Worm (Caenorhabditis elegans): ENCODE results near the gene dmd-10.

DNA sequence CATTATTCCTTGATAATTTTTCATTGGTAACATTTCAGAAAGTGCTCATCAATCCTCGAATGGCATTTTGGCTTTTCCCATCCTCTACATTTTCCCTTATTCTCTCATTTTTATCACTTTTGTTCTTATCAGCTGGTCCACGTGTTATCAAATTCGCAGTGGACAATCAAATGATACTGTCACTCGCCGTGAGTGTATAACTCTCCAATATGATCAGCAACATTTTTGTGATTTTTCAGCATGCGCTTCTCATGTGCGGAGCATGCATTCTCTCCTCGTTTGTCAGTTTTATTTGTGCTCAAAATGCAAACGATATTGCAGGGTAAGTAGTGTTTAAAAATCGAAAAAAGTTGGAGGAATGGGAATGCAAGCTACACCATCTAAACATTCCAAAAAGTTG, 23.8 kb downstream of the dmd-10 start:
- peak; percentile 42 for TF ChIP-seq pha-4 (tag; optimal IDR thresholded peaks at IDR 0.05)
- no peak for TF ChIP-seq F49E8.2 (tag; optimal IDR thresholded peaks at IDR 0.05; ENCODE audit: insufficient read depth)
- no peak for TF ChIP-seq madf-10 (tag; optimal IDR thresholded peaks at IDR 0.05)
- TF ChIP-seq nhr-90 (tag; optimal IDR thresholded peaks at IDR 0.05): no peak
- no peak for TF ChIP-seq him-1 (tag; optimal IDR thresholded peaks at IDR 0.05)
- no peak for TF ChIP-seq T26A5.8 (tag; optimal IDR thresholded peaks at IDR 0.05)
- TF ChIP-seq D2030.7 (GFP tag; IDR thresholded peaks at IDR 0.05): no peak
- no peak for TF ChIP-seq F10E7.11 (tag; optimal IDR thresholded peaks at IDR 0.05)
- TF ChIP-seq B0336.3 (GFP tag; IDR thresholded peaks at IDR 0.05): no peak
- no peak for TF ChIP-seq zfh-2 (GFP tag; conservative IDR thresholded peaks at IDR 0.05)
- TF ChIP-seq repo-1 (tag; optimal IDR thresholded peaks at IDR 0.05): no peak
- no peak for TF ChIP-seq ccch-3 (GFP tag; optimal IDR thresholded peaks at IDR 0.05)
- TF ChIP-seq ceh-40 (GFP tag; IDR thresholded peaks at IDR 0.05): no peak
